Worm (Caenorhabditis elegans): Measurements from ENCODE around the gene nmad-1.

The nmad-1 gene

ce11 chrIII:5508669-5509068 is 46.1 kb downstream of the nmad-1 start, which contains the start of gene D1044.7:
D1044.7 (minus strand) TSS chrIII:5508769.
- TF ChIP-seq lin-15B (tag; optimal IDR thresholded peaks at IDR 0.05) (no peak), ama-1 (optimal IDR thresholded peaks at IDR 0.05) (no peak), nhr-11 (tag; optimal IDR thresholded peaks at IDR 0.05) (no peak), daf-12 (tag; optimal IDR thresholded peaks at IDR 0.05) (no peak), R02D3.7 (tag; optimal IDR thresholded peaks at IDR 0.05) (no peak), nhr-67 (tag; optimal IDR thresholded peaks at IDR 0.05) (no peak), jun-1 (tag; optimal IDR thresholded peaks at IDR 0.05) (no peak), skn-1 (tag; optimal IDR thresholded peaks at IDR 0.05) (no peak), nhr-12 (tag; optimal IDR thresholded peaks at IDR 0.05) (no peak)

ce11 chrIII:5506936-5507335 is 47.8 kb downstream of the nmad-1 start:
- TF ChIP-seq daf-12 (tag; optimal IDR thresholded peaks at IDR 0.05) (no peak), skn-1 (tag; optimal IDR thresholded peaks at IDR 0.05) (no peak), R02D3.7 (tag; optimal IDR thresholded peaks at IDR 0.05) (no peak), zag-1 (tag; optimal IDR thresholded peaks at IDR 0.05) (no peak), nhr-23 (tag; optimal IDR thresholded peaks at IDR 0.05) (no peak), nhr-25 (tag; optimal IDR thresholded peaks at IDR 0.05) (no peak), nhr-76 (tag; optimal IDR thresholded peaks at IDR 0.05) (no peak), tbx-2 (tag; optimal IDR thresholded peaks at IDR 0.05) (no peak), mdl-1 (tag; optimal IDR thresholded peaks at IDR 0.05) (no peak), ceh-16 (tag; optimal IDR thresholded peaks at IDR 0.05) (no peak), fos-1 (tag; optimal IDR thresholded peaks at IDR 0.05) (no peak), eor-1 (tag; optimal IDR thresholded peaks at IDR 0.05) (no peak), ceh-82 (tag; optimal IDR thresholded peaks at IDR 0.05) (no peak), nhr-12 (tag; optimal IDR thresholded peaks at IDR 0.05) (no peak), nhr-77 (tag; optimal IDR thresholded peaks at IDR 0.05) (no peak), nhr-43 (tag; optimal IDR thresholded peaks at IDR 0.05; ENCODE audit: poor library complexity, severe bottlenecking) (no peak)

DNA sequence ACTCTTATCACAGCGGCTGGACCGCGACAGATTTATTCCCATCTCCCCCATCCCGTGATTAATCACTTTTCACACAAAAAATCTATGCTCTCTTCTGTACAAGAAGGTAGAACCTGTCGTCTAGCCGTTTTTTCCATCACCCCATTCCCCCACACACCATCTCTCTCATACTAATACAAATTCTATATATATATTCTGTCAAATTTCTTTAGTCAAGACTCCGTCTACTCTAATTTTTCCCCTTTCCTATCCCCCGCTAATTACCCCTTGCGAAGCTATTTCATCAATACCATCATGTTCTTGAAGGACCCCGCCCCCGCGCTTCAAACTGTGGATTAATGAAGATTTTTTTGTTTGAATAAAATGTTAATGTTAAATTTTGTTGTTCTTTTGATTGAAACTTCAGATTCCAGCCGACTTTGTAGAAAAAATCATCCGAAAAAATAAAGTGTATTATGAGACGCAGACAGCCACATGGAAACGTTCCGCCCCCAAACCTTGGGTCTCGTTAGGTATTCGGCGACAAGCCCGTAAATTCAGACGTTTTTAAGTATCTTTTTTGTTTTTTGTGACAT is 48.6 kb downstream of the nmad-1 start:
- no peak for TF ChIP-seq egl-5 (tag; optimal IDR thresholded peaks at IDR 0.05)
- TF ChIP-seq jun-1 (tag; optimal IDR thresholded peaks at IDR 0.05) = peak; percentile 44
- peak; percentile 36 for TF ChIP-seq elt-2 (tag; optimal IDR thresholded peaks at IDR 0.05)
- TF ChIP-seq unc-62 (GFP tag; optimal IDR thresholded peaks at IDR 0.05) = no peak
- peak; percentile 35 for TF ChIP-seq pha-4 (tag; optimal IDR thresholded peaks at IDR 0.05)
- TF ChIP-seq tbx-2 (tag; optimal IDR thresholded peaks at IDR 0.05) = peak; percentile 27
- no peak for TF ChIP-seq ztf-11 (tag; optimal IDR thresholded peaks at IDR 0.05)
- TF ChIP-seq ama-1 (optimal IDR thresholded peaks at IDR 0.05) = peak; percentile 92
- TF ChIP-seq R02D3.7 (tag; optimal IDR thresholded peaks at IDR 0.05) = peak; percentile 56
- peak; percentile 79 for TF ChIP-seq nhr-23 (tag; optimal IDR thresholded peaks at IDR 0.05)
- TF ChIP-seq lsy-12 (tag; optimal IDR thresholded peaks at IDR 0.05) = peak; percentile 72
- peak; percentile 40 for TF ChIP-seq nhr-25 (tag; optimal IDR thresholded peaks at IDR 0.05)
- TF ChIP-seq nhr-43 (tag; optimal IDR thresholded peaks at IDR 0.05; ENCODE audit: poor library complexity, severe bottlenecking) = peak; percentile 71

- TF ChIP-seq ama-1 (optimal IDR thresholded peaks at IDR 0.05) (peak; percentile 44), ztf-11 (tag; optimal IDR thresholded peaks at IDR 0.05) (no peak)
These were observed 49.2 kb downstream of the nmad-1 start for ce11 chrIII:5505474-5506022.

DNA sequence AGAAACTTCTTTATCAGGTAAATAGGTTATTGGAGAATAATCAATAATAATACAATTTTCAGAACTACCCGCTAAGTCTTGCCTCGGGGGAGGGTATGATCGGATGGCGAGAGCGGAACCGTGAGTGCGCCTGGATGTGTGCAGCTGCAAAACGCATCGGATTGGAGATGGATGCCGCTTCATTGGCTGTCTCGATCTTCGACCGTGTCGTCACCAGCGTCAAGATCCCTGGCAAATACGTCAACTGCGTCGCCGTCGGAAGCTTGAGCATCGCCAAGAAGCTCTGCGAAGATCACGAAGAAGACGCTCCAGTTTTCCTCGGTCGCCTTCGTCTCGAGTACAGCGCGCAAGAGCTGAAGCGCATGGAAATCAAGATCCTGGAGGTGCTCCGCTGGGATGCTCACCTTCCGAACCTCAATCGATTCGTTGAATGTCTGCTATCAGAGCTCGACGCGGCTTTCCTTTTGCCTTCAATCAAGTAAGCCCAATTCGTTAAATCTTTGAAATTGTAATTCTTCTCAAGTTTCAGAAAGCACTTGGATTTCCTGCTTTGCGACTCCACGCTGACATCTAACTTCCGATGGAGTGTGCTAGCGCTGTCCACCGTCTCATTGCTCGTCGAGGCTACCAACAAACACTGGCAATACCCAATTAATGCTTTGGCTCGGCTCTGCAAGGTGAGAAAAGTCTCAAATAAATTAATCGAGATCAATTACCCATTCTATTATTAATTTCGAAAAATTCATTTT is 49.8 kb downstream of the nmad-1 start:
- TF ChIP-seq nhr-28 (tag; optimal IDR thresholded peaks at IDR 0.05) (no peak), daf-12 (tag; optimal IDR thresholded peaks at IDR 0.05) (no peak), ztf-11 (tag; optimal IDR thresholded peaks at IDR 0.05) (no peak), mml-1 (tag; optimal IDR thresholded peaks at IDR 0.05) (no peak), zag-1 (tag; optimal IDR thresholded peaks at IDR 0.05) (no peak), nhr-43 (tag; optimal IDR thresholded peaks at IDR 0.05; ENCODE audit: poor library complexity, severe bottlenecking) (peak; percentile 42), unc-62 (GFP tag; optimal IDR thresholded peaks at IDR 0.05) (no peak)

- TF ChIP-seq nhr-28 (tag; optimal IDR thresholded peaks at IDR 0.05) (no peak), elt-1 (tag; optimal IDR thresholded peaks at IDR 0.05) (no peak), ztf-11 (tag; optimal IDR thresholded peaks at IDR 0.05) (no peak), ceh-16 (tag; optimal IDR thresholded peaks at IDR 0.05) (no peak), nhr-76 (tag; optimal IDR thresholded peaks at IDR 0.05) (no peak), pha-4 (tag; optimal IDR thresholded peaks at IDR 0.05) (no peak), ceh-82 (tag; optimal IDR thresholded peaks at IDR 0.05) (no peak), nhr-23 (tag; optimal IDR thresholded peaks at IDR 0.05) (peak; percentile 45), ZK546.5 (tag; optimal IDR thresholded peaks at IDR 0.05) (no peak), ztf-4 (tag; optimal IDR thresholded peaks at IDR 0.05) (peak; percentile 44), sea-2 (GFP tag; optimal IDR thresholded peaks at IDR 0.05) (no peak), nhr-25 (tag; optimal IDR thresholded peaks at IDR 0.05) (peak; percentile 90), ama-1 (optimal IDR thresholded peaks at IDR 0.05) (peak; percentile 98), nfya-1 (tag; optimal IDR thresholded peaks at IDR 0.05; ENCODE audit: insufficient read depth) (peak; percentile 70), tbx-2 (tag; optimal IDR thresholded peaks at IDR 0.05) (no peak), lin-15B (tag; optimal IDR thresholded peaks at IDR 0.05) (peak; percentile 25), elt-2 (tag; optimal IDR thresholded peaks at IDR 0.05) (peak; percentile 56), snpc-4 (tag; optimal IDR thresholded peaks at IDR 0.05) (peak; percentile 56), fos-1 (tag; optimal IDR thresholded peaks at IDR 0.05) (no peak), elt-3 (tag; optimal IDR thresholded peaks at IDR 0.05) (peak in 1 of 3 experiments; percentile 38), nhr-67 (tag; optimal IDR thresholded peaks at IDR 0.05) (no peak), zag-1 (tag; optimal IDR thresholded peaks at IDR 0.05) (no peak), nhr-11 (tag; optimal IDR thresholded peaks at IDR 0.05) (no peak)
These were observed 50.6 kb downstream of the nmad-1 start for ce11 chrIII:5504164-5504563.

Data from whole organism, L3 larva.